Worm (Caenorhabditis elegans) whole organism, L2 larva: ENCODE data around the gene C55C3.6.

ENCODE experiments used
- C34F6.9 ChIP-seq: fragments of 150-350 bp; optimal IDR thresholded peaks from 2 replicates; lab custom pipeline; 2014; ENCODE audit warnings: missing biosample characterization, missing genetic modification characterization
- Y55F3AM.14 ChIP-seq: fragments of 200-800 bp; sonication (Bioruptor generic); optimal IDR thresholded peaks from 2 replicates; lab custom pipeline; 2018; ENCODE audit warnings: mild to moderate bottlenecking, missing genetic modification characterization, missing compliant biosample characterization
- aly-2 ChIP-seq: fragments of 150-350 bp; optimal IDR thresholded peaks from 2 replicates; lab custom pipeline; 2014; ENCODE audit warnings: missing biosample characterization, missing genetic modification characterization
- ama-1 ChIP-seq: fragments of 150-350 bp; optimal IDR thresholded peaks from 2 replicates; lab custom pipeline; 2018; ENCODE audit warnings: inconsistent platforms
- blmp-1 ChIP-seq: sonication (generic microtip); optimal IDR thresholded peaks from 2 replicates; lab custom pipeline; 2017; ENCODE audit warnings: missing genetic modification characterization, mild to moderate bottlenecking, missing compliant biosample characterization, antibody characterized with exemption, moderate library complexity; ENCODE audit not compliant: insufficient read depth
- ceh-16 ChIP-seq: fragments of 150-350 bp; optimal IDR thresholded peaks from 2 replicates; lab custom pipeline; 2014; ENCODE audit warnings: missing biosample characterization, missing genetic modification characterization
- dmd-4 ChIP-seq: sonication (generic microtip); optimal IDR thresholded peaks from 2 replicates; lab custom pipeline; 2017; ENCODE audit warnings: missing biosample characterization, missing genetic modification characterization
- egl-27 ChIP-seq: sonication (generic microtip); optimal IDR thresholded peaks from 3 replicates; lab custom pipeline; 2017; ENCODE audit warnings: missing biosample characterization, missing genetic modification reagents, missing genetic modification characterization
- fos-1 ChIP-seq: fragments of 150-350 bp; optimal IDR thresholded peaks from 2 replicates; lab custom pipeline; 2014; ENCODE audit warnings: missing biosample characterization, missing genetic modification characterization
- gmeb-1 ChIP-seq: fragments of 150-350 bp; optimal IDR thresholded peaks from 2 replicates; lab custom pipeline; 2014; ENCODE audit warnings: missing biosample characterization, missing genetic modification characterization
- lin-11 ChIP-seq: fragments of 150-350 bp; sonication (generic microtip); optimal IDR thresholded peaks from 2 replicates; lab custom pipeline; 2014; ENCODE audit warnings: missing biosample characterization, missing genetic modification characterization, inconsistent platforms, mixed read lengths
- lin-13 ChIP-seq: fragments of 150-350 bp; optimal IDR thresholded peaks from 2 replicates; lab custom pipeline; 2014; ENCODE audit warnings: missing biosample characterization, missing genetic modification reagents, missing genetic modification characterization
- lsy-2 ChIP-seq, 2 experiments: fragments of 150-350 bp in 1 of 2; sonication (generic microtip) in 1 of 2; optimal IDR thresholded peaks; 2 replicates each; lab custom pipeline; 2014 to 2017; ENCODE audit warnings: missing biosample characterization in 2 of 2, missing genetic modification characterization in 2 of 2
- mbf-1 ChIP-seq: sonication (generic microtip); optimal IDR thresholded peaks from 2 replicates; lab custom pipeline; 2017; ENCODE audit warnings: missing biosample characterization, missing genetic modification characterization
- mdl-1 ChIP-seq, 2 experiments: fragments of 150-350 bp in 1 of 2; sonication (generic microtip) in 1 of 2; optimal IDR thresholded peaks; 2 replicates each; lab custom pipeline; 2017; ENCODE audit warnings: missing biosample characterization in 2 of 2, missing genetic modification characterization in 2 of 2
- nhr-11 ChIP-seq: fragments of 150-350 bp; optimal IDR thresholded peaks from 2 replicates; lab custom pipeline; 2014; ENCODE audit warnings: missing biosample characterization, missing genetic modification characterization
- nhr-129 ChIP-seq: fragments of 150-350 bp; optimal IDR thresholded peaks from 2 replicates; lab custom pipeline; 2014; ENCODE audit warnings: missing biosample characterization, missing genetic modification characterization
- nhr-21 ChIP-seq: fragments of 150-350 bp; optimal IDR thresholded peaks from 2 replicates; lab custom pipeline; 2014; ENCODE audit warnings: missing biosample characterization, missing genetic modification characterization
- nhr-23 ChIP-seq: fragments of 150-350 bp; optimal IDR thresholded peaks from 2 replicates; lab custom pipeline; 2014; ENCODE audit warnings: missing biosample characterization, missing genetic modification reagents, missing genetic modification characterization
- nhr-25 ChIP-seq: fragments of 150-350 bp; sonication (generic microtip); optimal IDR thresholded peaks from 3 replicates; lab custom pipeline; 2014; ENCODE audit warnings: missing biosample characterization, missing genetic modification characterization
- nhr-6 ChIP-seq: fragments of 150-350 bp; optimal IDR thresholded peaks from 2 replicates; lab custom pipeline; 2014; ENCODE audit warnings: missing biosample characterization, missing genetic modification characterization
- nhr-77 ChIP-seq: fragments of 150-350 bp; optimal IDR thresholded peaks from 2 replicates; lab custom pipeline; 2014; ENCODE audit warnings: missing biosample characterization, missing genetic modification characterization
- peb-1 ChIP-seq: fragments of 150-350 bp; optimal IDR thresholded peaks from 2 replicates; lab custom pipeline; 2014; ENCODE audit warnings: missing biosample characterization, missing genetic modification characterization
- skn-1 ChIP-seq: sonication (generic microtip); optimal IDR thresholded peaks from 2 replicates; lab custom pipeline; 2017; ENCODE audit warnings: missing biosample characterization, missing genetic modification characterization
- sma-3 ChIP-seq: sonication (generic microtip); optimal IDR thresholded peaks from 2 replicates; lab custom pipeline; 2016; ENCODE audit warnings: missing genetic modification reagents, missing genetic modification characterization, missing compliant biosample characterization
- sma-9 ChIP-seq, 2 experiments: fragments of 150-350 bp in 1 of 2; sonication (generic microtip) in 1 of 2; optimal IDR thresholded peaks; 2 replicates each; lab custom pipeline; 2014 to 2016; ENCODE audit warnings: missing genetic modification characterization in 2 of 2, mild to moderate bottlenecking in 1 of 2, missing biosample characterization in 1 of 2, missing compliant biosample characterization in 1 of 2, missing genetic modification reagents in 1 of 2, moderate library complexity in 1 of 2
- snpc-4 ChIP-seq: fragments of 150-350 bp; optimal IDR thresholded peaks from 2 replicates; lab custom pipeline; 2014; ENCODE audit warnings: missing biosample characterization, missing genetic modification characterization
- unc-39 ChIP-seq: fragments of 150-350 bp; optimal IDR thresholded peaks from 2 replicates; lab custom pipeline; 2014; ENCODE audit warnings: missing biosample characterization, missing genetic modification characterization
- unc-55 ChIP-seq: fragments of 150-350 bp; sonication (generic microtip); optimal IDR thresholded peaks from 3 replicates; lab custom pipeline; 2014; ENCODE audit warnings: missing biosample characterization, missing genetic modification reagents, missing genetic modification characterization
- zag-1 ChIP-seq: fragments of 150-350 bp; optimal IDR thresholded peaks from 2 replicates; lab custom pipeline; 2014; ENCODE audit warnings: missing biosample characterization, missing genetic modification characterization
- ztf-1 ChIP-seq: fragments of 200-800 bp; sonication (Bioruptor generic); conservative IDR thresholded peaks from 2 replicates; pipeline ENCODE4 v1.3.6; 2022; ENCODE audit warnings: missing genetic modification characterization, missing compliant biosample characterization
- ztf-11 ChIP-seq: sonication (generic microtip); optimal IDR thresholded peaks from 2 replicates; lab custom pipeline; 2017; ENCODE audit warnings: missing biosample characterization, missing genetic modification characterization

The C55C3.6 gene

DNA sequence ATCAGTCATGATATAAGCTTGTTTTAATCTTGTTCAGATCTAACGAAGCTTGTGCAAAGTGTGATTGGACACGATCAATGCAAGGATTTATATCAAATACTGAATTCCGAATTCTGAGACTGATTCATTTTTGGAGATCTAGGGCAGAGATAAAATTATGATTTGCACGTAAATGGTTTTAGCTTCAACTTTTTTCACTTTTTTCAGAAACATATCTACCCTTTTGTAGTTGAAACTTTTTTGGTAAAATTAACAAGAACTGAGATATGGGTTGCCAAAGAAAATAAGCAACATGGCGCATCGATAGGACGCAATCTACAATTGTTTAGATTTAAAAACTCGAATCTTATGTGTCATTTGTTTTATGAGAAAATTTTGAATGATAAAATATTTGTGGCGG lies 4.9 kb upstream of the C55C3.6 start, which contains the start of gene C55C3.4:
Gene C55C3.4, minus strand, starts transcription at position 101 of the 400 bp plus-strand sequence.
- TF ChIP-seq ama-1 (lab: Kevin White, UChicago): no peak
- TF ChIP-seq zag-1 (tag; lab: Kevin White, UChicago): no peak
- TF ChIP-seq gmeb-1 (tag; lab: Kevin White, UChicago): no peak
- TF ChIP-seq sma-3 (GFP tag; lab: Kevin White, UChicago): no peak
- no peak for TF ChIP-seq nhr-129 (tag; lab: Kevin White, UChicago)
- TF ChIP-seq, all 48 proteins: peak for 0

DNA sequence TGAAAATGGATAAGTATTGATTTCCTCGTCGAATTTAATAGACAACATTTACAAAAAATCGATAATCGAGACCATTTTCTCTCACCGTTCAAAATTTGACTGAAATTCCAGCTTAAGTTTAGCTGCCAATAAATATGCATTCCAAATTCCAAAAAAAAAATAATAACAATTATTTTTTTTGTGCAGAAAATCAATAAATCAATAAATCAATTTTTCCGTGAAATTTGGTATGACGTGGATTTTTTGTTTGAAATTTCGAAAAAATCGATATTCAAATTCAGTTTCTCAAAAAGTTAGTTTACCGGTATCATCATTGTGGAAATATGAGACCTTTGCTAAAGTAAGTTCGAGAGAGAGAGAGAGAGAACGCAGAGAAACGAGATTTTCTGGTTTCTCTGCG lies 2.0 kb downstream of the C55C3.6 start, which contains the start of gene C55C3.3:
Gene C55C3.3, plus strand, starts transcription at position 274 of the 400 bp plus-strand sequence.
- TF ChIP-seq lin-13 (GFP tag; lab: Kevin White, UChicago) (no peak), nhr-21 (no peak), zag-1 (tag; lab: Kevin White, UChicago) (no peak), nhr-11 (tag; lab: Kevin White, UChicago) (no peak), dmd-4 (tag; lab: Kevin White, UChicago) (no peak), lin-11 (no peak), C34F6.9 (no peak), unc-39 (tag; lab: Kevin White, UChicago) (no peak), ztf-1 (GFP tag; lab: Robert Waterston, UW) (no peak), nhr-129 (tag; lab: Kevin White, UChicago) (no peak), egl-27 (tag; lab: Kevin White, UChicago) (no peak), sma-9 (GFP tag; optimal IDR thresholded peaks at IDR 0.05; lab: Kevin White, UChicago) (no peak), sma-9 (tag; optimal IDR thresholded peaks at IDR 0.05; lab: Kevin White, UChicago) (no peak), nhr-23 (tag; lab: Kevin White, UChicago) (no peak), lsy-2 (tag; optimal IDR thresholded peaks at IDR 0.05; lab: Kevin White, UChicago) (no peak), gmeb-1 (tag; lab: Kevin White, UChicago) (no peak), snpc-4 (tag; lab: Kevin White, UChicago) (no peak), nhr-6 (tag; lab: Kevin White, UChicago) (no peak)

DNA sequence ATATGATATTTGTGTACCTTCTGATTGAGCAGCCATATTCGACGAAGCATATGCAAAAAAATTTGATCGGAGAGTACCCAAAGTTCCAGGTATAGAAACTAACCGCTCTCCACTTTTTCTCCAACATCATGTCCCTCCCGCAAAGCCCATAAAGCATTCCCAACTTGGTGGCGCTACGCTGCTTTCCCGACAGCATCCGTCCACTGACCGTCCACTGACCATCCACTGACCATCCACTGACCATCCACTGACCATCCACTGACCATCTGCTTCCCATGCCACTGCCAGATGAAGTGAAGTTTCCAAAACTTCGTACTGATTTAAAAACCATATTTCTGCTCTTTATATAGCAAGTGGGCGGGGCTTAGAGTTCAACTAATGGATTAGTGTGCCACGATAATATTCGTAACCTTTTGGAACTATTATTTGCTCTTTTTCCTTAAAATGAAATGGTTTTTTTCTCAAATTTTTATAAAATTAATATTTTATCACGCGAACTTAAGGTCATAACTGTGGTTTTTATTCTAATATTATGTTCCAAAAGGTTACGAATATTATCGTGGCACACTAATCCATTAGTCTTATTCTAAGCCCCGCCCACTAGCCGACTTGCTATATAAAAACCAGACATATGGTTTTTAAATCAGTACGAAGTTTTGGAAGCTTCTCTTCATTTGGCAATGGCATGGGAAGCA lies 7.5 kb downstream of the C55C3.6 start, which contains the start of gene C55C3.8:
Gene C55C3.8, plus strand, starts transcription at position 645 of the 695 bp plus-strand sequence.
- TF ChIP-seq mbf-1: no peak
- TF ChIP-seq Y55F3AM.14 (GFP tag; lab: Kevin White, UChicago): no peak
- no peak for TF ChIP-seq ztf-1 (GFP tag; lab: Robert Waterston, UW)
- no peak for TF ChIP-seq nhr-77 (tag; lab: Kevin White, UChicago)
- TF ChIP-seq unc-55: no peak
- no peak for TF ChIP-seq gmeb-1 (tag; lab: Kevin White, UChicago)
- no peak for TF ChIP-seq skn-1
- TF ChIP-seq sma-9 (GFP tag; optimal IDR thresholded peaks at IDR 0.05; lab: Kevin White, UChicago): no peak
- TF ChIP-seq sma-9 (tag; optimal IDR thresholded peaks at IDR 0.05; lab: Kevin White, UChicago): no peak
- no peak for TF ChIP-seq nhr-11 (tag; lab: Kevin White, UChicago)
- no peak for TF ChIP-seq peb-1 (tag; lab: Kevin White, UChicago)
- no peak for TF ChIP-seq egl-27 (tag; lab: Kevin White, UChicago)
- TF ChIP-seq snpc-4 (tag; lab: Kevin White, UChicago): no peak
- TF ChIP-seq ceh-16 (tag; lab: Kevin White, UChicago): no peak
- no peak for TF ChIP-seq mdl-1 (tag; optimal IDR thresholded peaks at IDR 0.05; lab: Kevin White, UChicago)
- TF ChIP-seq lin-11: no peak
- TF ChIP-seq ztf-11: no peak
- no peak for TF ChIP-seq nhr-25
- TF ChIP-seq zag-1 (tag; lab: Kevin White, UChicago): no peak
- TF ChIP-seq aly-2 (tag; lab: Kevin White, UChicago): no peak

DNA sequence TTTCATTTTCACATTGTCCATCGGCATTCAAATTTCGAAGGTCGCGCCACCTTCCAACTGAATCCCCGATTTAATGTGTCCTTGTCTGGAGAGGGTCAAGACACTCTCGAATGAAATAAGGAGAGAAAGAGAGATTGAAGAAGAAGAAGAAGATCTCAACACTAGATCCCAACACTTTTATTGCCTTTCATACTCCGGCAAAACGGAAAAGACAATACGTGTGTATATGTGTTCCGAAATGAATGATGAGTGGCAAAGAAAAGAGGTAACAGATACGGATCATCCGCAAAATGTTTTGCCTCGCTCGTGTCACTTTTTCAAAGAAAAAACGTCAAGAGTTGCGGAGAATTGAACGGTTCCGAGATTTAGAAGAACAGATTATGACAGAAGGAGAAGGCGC lies 17.4 kb downstream of the C55C3.6 start:
- TF ChIP-seq nhr-77 (tag; lab: Kevin White, UChicago): no peak
- TF ChIP-seq nhr-25: peak; percentile 47
- TF ChIP-seq nhr-129 (tag; lab: Kevin White, UChicago): no peak

DNA sequence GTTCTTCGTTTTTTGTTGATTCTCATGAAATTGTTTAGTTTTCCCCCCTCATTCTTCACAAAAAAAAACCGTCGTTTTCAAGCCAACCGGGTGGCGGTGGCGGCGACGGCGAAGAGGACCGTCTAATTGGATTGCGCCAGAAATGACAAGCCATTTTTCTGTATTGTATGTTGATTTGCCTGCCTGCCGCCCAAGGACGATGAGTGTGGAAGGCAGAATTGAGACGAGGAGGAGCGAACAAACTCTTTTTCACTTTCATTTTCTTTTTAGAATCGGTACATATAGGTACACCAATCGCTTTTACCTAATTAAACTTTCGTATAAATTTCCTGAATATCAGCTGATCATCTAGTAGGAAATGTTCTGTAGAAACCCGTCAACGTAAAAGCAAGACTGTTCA lies 18.7 kb downstream of the C55C3.6 start:
- TF ChIP-seq blmp-1 (tag; lab: Kevin White, UChicago) (peak; percentile 56), fos-1 (tag; lab: Kevin White, UChicago) (no peak)
